Fruit fly (Drosophila melanogaster) whole organism, pupa: ENCODE data around the gene Ilp2.

Experiments used
- CG10348 ChIP-seq: fragments of 200-800 bp; sonication (Bioruptor generic); IDR thresholded peaks from 2 replicates; pipeline ENCODE4 v1.3.6; 2022; ENCODE audit warnings: missing biosample characterization, missing genetic modification characterization
- CG12605 ChIP-seq: fragments of 200-800 bp; sonication (Bioruptor generic); IDR thresholded peaks from 2 replicates; pipeline ENCODE4 v1.3.6; 2022; ENCODE audit warnings: missing biosample characterization, missing genetic modification characterization
- CG13204 ChIP-seq: fragments of 200-800 bp; sonication (Bioruptor generic); optimal IDR thresholded peaks from 2 replicates; lab custom pipeline; 2018; ENCODE audit warnings: missing biosample characterization, mild to moderate bottlenecking, missing genetic modification characterization, moderate library complexity
- CG14655 ChIP-seq: fragments of 200-800 bp; sonication (Bioruptor generic); optimal IDR thresholded peaks from 3 replicates; lab custom pipeline; 2017; ENCODE audit warnings: mild to moderate bottlenecking, missing biosample characterization, missing genetic modification reagents, missing genetic modification characterization
- CG15710 ChIP-seq: fragments of 200-800 bp; sonication (Bioruptor generic); optimal IDR thresholded peaks from 2 replicates; lab custom pipeline; 2018; ENCODE audit warnings: missing biosample characterization, mild to moderate bottlenecking, missing genetic modification characterization, moderate library complexity
- CG17806 ChIP-seq: fragments of 200-800 bp; sonication (Bioruptor generic); optimal IDR thresholded peaks from 2 replicates; lab custom pipeline; 2018; ENCODE audit warnings: missing biosample characterization, mild to moderate bottlenecking, missing genetic modification characterization, moderate library complexity
- CG32121 ChIP-seq: fragments of 200-800 bp; sonication (Bioruptor generic); IDR thresholded peaks from 2 replicates; pipeline ENCODE4 v1.3.6; 2022; ENCODE audit warnings: missing biosample characterization, missing genetic modification characterization
- CG34367 ChIP-seq: fragments of 200-800 bp; sonication (Bioruptor generic); optimal IDR thresholded peaks from 2 replicates; lab custom pipeline; 2018; ENCODE audit warnings: missing biosample characterization, mild to moderate bottlenecking, missing genetic modification characterization
- CG4496 ChIP-seq: fragments of 200-800 bp; sonication (Bioruptor generic); IDR thresholded peaks from 3 replicates; pipeline ENCODE4 v1.3.6; 2022; ENCODE audit warnings: missing biosample characterization, missing genetic modification characterization
- CG8159 ChIP-seq: fragments of 200-800 bp; sonication (Bioruptor generic); optimal IDR thresholded peaks from 3 replicates; lab custom pipeline; 2018; ENCODE audit warnings: missing biosample characterization, mild to moderate bottlenecking, missing genetic modification characterization, moderate library complexity
- CG8301 ChIP-seq: fragments of 200-800 bp; sonication (Bioruptor generic); optimal IDR thresholded peaks from 2 replicates; lab custom pipeline; 2018; ENCODE audit warnings: missing biosample characterization, mild to moderate bottlenecking, missing genetic modification characterization
- CG9948 ChIP-seq: fragments of 200-800 bp; sonication (Bioruptor generic); optimal IDR thresholded peaks from 2 replicates; lab custom pipeline; 2018; ENCODE audit warnings: missing biosample characterization, mild to moderate bottlenecking, missing genetic modification characterization, moderate library complexity
- D1 ChIP-seq: fragments of 200-800 bp; sonication (Bioruptor generic); optimal IDR thresholded peaks from 2 replicates; lab custom pipeline; 2018; ENCODE audit warnings: missing biosample characterization, mild to moderate bottlenecking, missing genetic modification characterization, moderate library complexity
- EcR ChIP-seq: fragments of 200-800 bp; sonication (Bioruptor generic); optimal IDR thresholded peaks from 3 replicates; lab custom pipeline; 2019; ENCODE audit warnings: missing biosample characterization, missing genetic modification characterization, mild to moderate bottlenecking, moderate library complexity, missing genetic modification reagents
- Ets98B ChIP-seq: fragments of 200-800 bp; sonication (Bioruptor generic); IDR thresholded peaks from 2 replicates; pipeline ENCODE4 v1.3.6; 2022; ENCODE audit warnings: missing biosample characterization, missing genetic modification characterization
- Pif1A ChIP-seq: fragments of 200-800 bp; sonication (Bioruptor generic); optimal IDR thresholded peaks from 3 replicates; lab custom pipeline; 2016; ENCODE audit warnings: missing biosample characterization, missing genetic modification characterization
- Pif1B ChIP-seq: fragments of 200-800 bp; sonication (Bioruptor generic); optimal IDR thresholded peaks from 3 replicates; lab custom pipeline; 2016; ENCODE audit warnings: missing biosample characterization, missing genetic modification characterization
- Snoo ChIP-seq: fragments of 200-800 bp; sonication (Bioruptor generic); optimal IDR thresholded peaks from 3 replicates; lab custom pipeline; 2017; ENCODE audit warnings: missing biosample characterization, mild to moderate bottlenecking, missing genetic modification characterization, inconsistent platforms
- fd96Ca ChIP-seq: fragments of 200-800 bp; sonication (Bioruptor generic); IDR thresholded peaks from 3 replicates; pipeline ENCODE4 v1.3.6; 2022; ENCODE audit warnings: missing biosample characterization, missing genetic modification characterization
- gl ChIP-seq: fragments of 200-800 bp; sonication (Bioruptor generic); optimal IDR thresholded peaks from 2 replicates; lab custom pipeline; 2018; ENCODE audit warnings: missing biosample characterization, mild to moderate bottlenecking, missing genetic modification characterization
- rn ChIP-seq: fragments of 200-800 bp; sonication (Bioruptor generic); IDR thresholded peaks from 2 replicates; pipeline ENCODE4 v1.3.6; 2022; ENCODE audit warnings: missing biosample characterization, missing genetic modification characterization

Gene Ilp2

DNA sequence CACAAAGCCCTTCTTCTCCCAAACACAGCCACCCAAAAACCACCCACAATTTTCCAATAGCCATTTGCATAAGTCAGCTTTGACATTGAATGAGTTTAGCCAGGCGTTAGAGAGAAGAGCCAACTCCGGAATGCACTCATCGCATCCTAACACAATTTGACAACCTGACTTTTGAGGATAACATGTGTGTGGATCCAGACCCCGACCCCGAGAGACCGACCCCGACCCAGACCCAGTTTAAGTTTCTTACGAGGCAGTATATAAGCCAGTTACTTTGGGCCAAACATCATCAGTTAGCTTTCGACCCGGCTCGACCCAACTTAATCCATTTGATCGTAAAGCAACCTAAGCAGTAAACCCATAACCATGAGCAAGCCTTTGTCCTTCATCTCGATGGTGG, at the start of gene Ilp2:
TSS of gene Ilp2 (plus strand) at position 301 of the 400 bp plus-strand sequence.
- TF ChIP-seq CG12605 (GFP tag; lab: Robert Waterston, UW) = no peak
- TF ChIP-seq Pif1B (GFP tag; lab: Kevin White, UChicago) = no peak
- TF ChIP-seq CG15710 (tag; lab: Kevin White, UChicago) = no peak
- no peak for TF ChIP-seq CG17806 (tag; lab: Kevin White, UChicago)
- no peak for TF ChIP-seq CG13204 (GFP tag; lab: Kevin White, UChicago)
- TF ChIP-seq Ets98B (GFP tag; lab: Robert Waterston, UW) = no peak

DNA sequence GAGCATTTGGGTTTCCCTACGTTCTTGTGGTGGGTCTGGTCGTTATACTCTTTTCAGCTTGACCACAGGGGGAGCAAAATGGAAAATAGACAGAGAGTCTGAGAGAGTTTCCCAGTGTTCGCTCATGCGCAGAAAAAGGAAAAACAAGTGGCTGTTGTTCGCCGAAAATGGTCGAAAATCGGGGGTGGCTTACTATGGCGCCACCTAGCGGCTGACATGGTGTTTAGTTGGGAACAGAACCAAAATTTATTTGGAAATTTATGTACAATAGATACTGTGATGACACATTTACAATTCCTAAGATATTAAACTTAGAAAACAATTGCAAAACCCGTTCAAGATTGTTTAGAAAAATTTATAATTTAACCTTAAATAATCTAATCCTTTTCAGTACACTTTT, 47.9 kb upstream of the Ilp2 start:
- no peak for TF ChIP-seq rn
- 0 out of 3 replicates have a peak, but pooled peaks have one; percentile 11 for TF ChIP-seq CG4496 (GFP tag; lab: Robert Waterston, UW)

DNA sequence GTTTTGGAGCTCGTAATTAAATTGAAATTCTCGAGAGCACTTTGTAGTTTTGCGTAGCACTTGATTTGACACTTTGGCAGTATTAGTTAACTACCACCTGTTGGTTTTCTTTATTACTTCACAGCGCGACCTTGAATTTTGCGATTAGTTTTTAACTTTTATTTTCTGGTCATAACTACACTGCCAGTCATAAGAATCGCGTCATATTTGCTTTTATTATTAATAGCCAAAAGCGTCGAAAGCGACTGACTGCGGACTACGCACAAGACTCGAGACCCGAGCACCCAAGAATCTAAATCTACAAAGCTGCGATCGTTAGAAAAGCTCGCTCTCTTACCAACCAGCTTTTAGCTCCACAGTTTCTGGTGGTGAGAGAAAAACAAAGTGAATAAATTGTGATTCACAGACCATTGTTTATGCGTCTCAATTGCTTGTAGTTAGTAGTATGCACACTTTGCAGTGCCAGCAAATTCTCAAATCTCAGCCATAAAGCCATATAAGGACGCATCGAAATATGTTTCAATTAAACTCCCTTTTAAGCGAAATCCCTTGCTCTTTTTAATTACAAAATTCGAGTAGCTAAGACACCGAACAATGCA, 39.2 kb upstream of the Ilp2 start, which contains the start of gene CG42268:
TSS of gene CG42268 (minus strand) at position 245 of the 599 bp plus-strand sequence.
- TF ChIP-seq CG15710 (tag; lab: Kevin White, UChicago) = no peak
- no peak for TF ChIP-seq Pif1B (GFP tag; lab: Kevin White, UChicago)
- no peak for TF ChIP-seq EcR (GFP tag; lab: Kevin White, UChicago)
- no peak for TF ChIP-seq CG8159 (tag; lab: Kevin White, UChicago)
- no peak for TF ChIP-seq CG13204 (GFP tag; lab: Kevin White, UChicago)
- TF ChIP-seq CG14655 (GFP tag; lab: Kevin White, UChicago) = no peak
- no peak for TF ChIP-seq CG10348 (GFP tag; lab: Robert Waterston, UW)
- no peak for TF ChIP-seq Pif1A (GFP tag; lab: Kevin White, UChicago)
- no peak for TF ChIP-seq fd96Ca (GFP tag; lab: Robert Waterston, UW)
- TF ChIP-seq CG9948 (tag; lab: Kevin White, UChicago) = no peak
- no peak for TF ChIP-seq CG32121 (GFP tag; lab: Robert Waterston, UW)
- TF ChIP-seq CG17806 (tag; lab: Kevin White, UChicago) = no peak
- no peak for TF ChIP-seq D1 (tag; lab: Kevin White, UChicago)
- TF ChIP-seq CG8301 (tag; lab: Kevin White, UChicago) = no peak
- no peak for TF ChIP-seq gl (tag; lab: Kevin White, UChicago)
- TF ChIP-seq, all 21 proteins: peak for 0

DNA sequence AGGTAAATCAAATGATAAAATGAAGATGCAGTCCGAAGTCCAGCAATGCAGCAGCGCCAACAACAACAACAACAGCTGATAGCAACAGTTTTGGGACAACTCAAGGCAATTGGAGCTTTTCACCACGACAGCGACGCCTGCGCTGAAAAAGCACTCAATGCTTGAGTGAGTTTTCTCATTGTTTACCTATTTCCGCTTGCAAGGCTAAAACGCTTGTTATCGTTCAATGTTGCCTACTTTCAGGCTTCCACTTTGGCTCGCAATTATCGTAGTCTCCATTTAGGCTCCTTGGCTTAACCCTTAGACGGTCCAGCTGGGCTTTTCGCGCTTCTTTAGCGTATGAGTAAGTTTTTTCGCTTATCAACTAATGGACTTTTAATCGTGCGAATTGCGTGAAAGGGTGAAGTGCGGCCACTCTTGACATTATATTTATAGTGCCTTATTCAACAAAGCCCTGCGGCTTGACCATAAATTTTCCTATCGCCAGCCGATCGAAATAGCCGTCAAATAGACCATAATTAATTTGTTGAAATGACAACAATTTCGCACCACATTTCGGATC, 37.4 kb upstream of the Ilp2 start:
- TF ChIP-seq CG9948 (tag; lab: Kevin White, UChicago) = no peak
- TF ChIP-seq CG15710 (tag; lab: Kevin White, UChicago) = no peak
- TF ChIP-seq Pif1A (GFP tag; lab: Kevin White, UChicago) = no peak
- TF ChIP-seq fd96Ca (GFP tag; lab: Robert Waterston, UW) = peak; percentile 61; the same call in 1 of the 3 replicates
- no peak for TF ChIP-seq D1 (tag; lab: Kevin White, UChicago)
- TF ChIP-seq rn = no peak
- no peak for TF ChIP-seq CG10348 (GFP tag; lab: Robert Waterston, UW)
- no peak for TF ChIP-seq CG8159 (tag; lab: Kevin White, UChicago)
- TF ChIP-seq CG14655 (GFP tag; lab: Kevin White, UChicago) = peak; percentile 28
- no peak for TF ChIP-seq EcR (GFP tag; lab: Kevin White, UChicago)
- TF ChIP-seq gl (tag; lab: Kevin White, UChicago) = no peak
- no peak for TF ChIP-seq Pif1B (GFP tag; lab: Kevin White, UChicago)
- no peak for TF ChIP-seq CG34367 (tag; lab: Kevin White, UChicago)
- no peak for TF ChIP-seq CG17806 (tag; lab: Kevin White, UChicago)
- no peak for TF ChIP-seq Snoo (tag; lab: Kevin White, UChicago)
- peak; percentile 7 for TF ChIP-seq CG8301 (tag; lab: Kevin White, UChicago)
- TF ChIP-seq CG4496 (GFP tag; lab: Robert Waterston, UW) = peak; percentile 73; the same call in 2 of the 3 replicates
- TF ChIP-seq CG32121 (GFP tag; lab: Robert Waterston, UW) = no peak
- no peak for TF ChIP-seq CG13204 (GFP tag; lab: Kevin White, UChicago)
- peak; percentile 48; the same call in 1 of the 2 replicates for TF ChIP-seq Ets98B (GFP tag; lab: Robert Waterston, UW)
- TF ChIP-seq CG12605 (GFP tag; lab: Robert Waterston, UW) = peak; percentile 59

DNA sequence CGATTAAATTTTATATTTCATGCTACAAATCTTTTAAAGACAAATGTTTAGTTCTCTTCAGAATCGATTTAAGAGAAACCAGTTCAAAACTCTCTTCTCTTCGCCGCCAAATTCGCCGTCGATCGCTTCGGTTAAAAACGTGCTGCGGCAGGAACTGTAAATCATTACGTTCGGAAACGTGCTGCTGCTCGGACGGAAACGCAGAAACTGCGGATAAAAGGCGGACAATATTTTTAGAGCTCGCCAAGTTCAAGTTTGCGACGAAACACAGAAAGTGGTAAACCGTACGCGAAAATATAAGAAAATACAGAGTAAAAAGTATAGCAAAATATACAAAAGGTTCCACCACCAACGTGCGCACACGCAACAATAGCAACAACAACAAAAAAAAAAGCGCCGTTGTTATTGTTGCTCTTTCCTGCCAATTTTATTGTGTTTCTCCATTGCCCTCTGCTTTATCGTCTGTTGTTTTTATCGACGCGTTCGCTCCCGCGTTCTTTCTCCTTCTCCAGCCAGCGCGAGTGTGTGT, 36.0 kb upstream of the Ilp2 start, which contains the start of gene Ae2:
TSS of gene Ae2 (plus strand) at position 156 of the 529 bp plus-strand sequence.
- TF ChIP-seq CG12605 (GFP tag; lab: Robert Waterston, UW) (0 out of 2 replicates have a peak, but pooled peaks have one; percentile 11), CG4496 (GFP tag; lab: Robert Waterston, UW) (peak; percentile 45; the same call in 2 of the 3 replicates), CG8159 (tag; lab: Kevin White, UChicago) (no peak), EcR (GFP tag; lab: Kevin White, UChicago) (peak; percentile 58)

DNA sequence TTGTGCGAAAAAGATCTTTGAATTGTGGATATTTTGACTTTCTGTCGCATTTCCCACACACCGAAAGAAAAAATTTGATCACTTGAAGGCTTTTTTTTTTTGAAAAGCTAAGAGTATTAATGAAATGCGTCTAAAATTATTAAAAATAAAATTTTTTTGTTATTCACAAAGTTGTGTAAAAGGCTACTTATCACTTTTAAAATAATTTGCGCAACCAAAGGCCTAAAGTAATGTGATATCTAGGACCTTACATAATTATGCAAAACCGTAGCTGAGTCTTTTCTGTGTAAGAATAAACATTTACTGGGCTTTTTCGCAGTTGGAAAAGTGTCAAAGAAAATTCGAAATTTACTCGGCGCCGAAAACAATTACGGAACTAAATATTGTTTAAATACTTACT, 35.2 kb upstream of the Ilp2 start:
- no peak for TF ChIP-seq CG34367 (tag; lab: Kevin White, UChicago)
- TF ChIP-seq CG14655 (GFP tag; lab: Kevin White, UChicago) = peak; percentile 53
- TF ChIP-seq CG15710 (tag; lab: Kevin White, UChicago) = no peak
- no peak for TF ChIP-seq CG13204 (GFP tag; lab: Kevin White, UChicago)
- TF ChIP-seq CG4496 (GFP tag; lab: Robert Waterston, UW) = no peak
- TF ChIP-seq CG8159 (tag; lab: Kevin White, UChicago) = peak; percentile 7
- TF ChIP-seq gl (tag; lab: Kevin White, UChicago) = no peak
- no peak for TF ChIP-seq CG8301 (tag; lab: Kevin White, UChicago)
- no peak for TF ChIP-seq D1 (tag; lab: Kevin White, UChicago)
- no peak for TF ChIP-seq Ets98B (GFP tag; lab: Robert Waterston, UW)
- TF ChIP-seq CG9948 (tag; lab: Kevin White, UChicago) = peak; percentile 11
- TF ChIP-seq EcR (GFP tag; lab: Kevin White, UChicago) = no peak
- TF ChIP-seq fd96Ca (GFP tag; lab: Robert Waterston, UW) = no peak
- peak; percentile 7; the same call in 1 of the 2 replicates for TF ChIP-seq CG12605 (GFP tag; lab: Robert Waterston, UW)
- TF ChIP-seq CG32121 (GFP tag; lab: Robert Waterston, UW) = no peak
- TF ChIP-seq CG17806 (tag; lab: Kevin White, UChicago) = peak; percentile 24
- no peak for TF ChIP-seq CG10348 (GFP tag; lab: Robert Waterston, UW)
